Fruit fly (Drosophila melanogaster) whole organism, embryonic: ENCODE measurements around the gene CG31612.

Experiments used
- B-H1 ChIP-seq: fragments of 200-800 bp; sonication (Bioruptor generic); IDR thresholded peaks from 3 replicates; pipeline ENCODE4 v1.3.6; 2022; ENCODE audit warnings: missing biosample characterization, missing genetic modification characterization
- CG10959 ChIP-seq: fragments of 200-800 bp; sonication (Bioruptor generic); IDR thresholded peaks from 2 replicates; pipeline ENCODE4 v1.3.6; 2022; ENCODE audit warnings: missing biosample characterization, missing genetic modification characterization
- CG11723 ChIP-seq: fragments of 200-800 bp; sonication (Bioruptor generic); optimal IDR thresholded peaks from 2 replicates; lab custom pipeline; 2017; ENCODE audit warnings: missing biosample characterization, mild to moderate bottlenecking, missing genetic modification characterization
- CG14667 ChIP-seq: fragments of 200-800 bp; sonication (Bioruptor generic); IDR thresholded peaks from 2 replicates; pipeline ENCODE4 v1.3.6; 2022; ENCODE audit warnings: missing biosample characterization, missing genetic modification characterization
- CG1529 ChIP-seq: fragments of 200-800 bp; sonication (Bioruptor generic); optimal IDR thresholded peaks from 3 replicates; lab custom pipeline; 2018; ENCODE audit warnings: missing biosample characterization, missing genetic modification characterization
- CG15514 ChIP-seq: fragments of 200-800 bp; sonication (Bioruptor generic); optimal IDR thresholded peaks from 3 replicates; lab custom pipeline; 2017; ENCODE audit warnings: missing biosample characterization, missing genetic modification characterization, mild to moderate bottlenecking, moderate library complexity, missing genetic modification reagents
- CG1602 ChIP-seq: fragments of 200-800 bp; sonication (Bioruptor generic); optimal IDR thresholded peaks from 3 replicates; lab custom pipeline; 2016; ENCODE audit warnings: missing biosample characterization, missing genetic modification characterization
- CG1647 ChIP-seq: fragments of 200-800 bp; sonication (Bioruptor generic); optimal IDR thresholded peaks from 3 replicates; lab custom pipeline; 2016; ENCODE audit warnings: missing biosample characterization, missing genetic modification characterization
- CG17186 ChIP-seq: fragments of 200-800 bp; sonication (Bioruptor generic); optimal IDR thresholded peaks from 3 replicates; lab custom pipeline; 2017; ENCODE audit warnings: missing biosample characterization, missing genetic modification reagents, missing genetic modification characterization
- CG17385 ChIP-seq: fragments of 200-800 bp; sonication (Bioruptor generic); optimal IDR thresholded peaks from 3 replicates; lab custom pipeline; 2018; ENCODE audit warnings: missing biosample characterization, mild to moderate bottlenecking, missing genetic modification characterization
- CG2120 ChIP-seq: fragments of 200-800 bp; sonication (Bioruptor generic); optimal IDR thresholded peaks from 3 replicates; lab custom pipeline; 2016; ENCODE audit warnings: missing biosample characterization, missing genetic modification characterization
- CG2199 ChIP-seq: fragments of 200-800 bp; sonication (Bioruptor generic); IDR thresholded peaks from 3 replicates; pipeline ENCODE4 v1.3.6; 2022; ENCODE audit warnings: missing biosample characterization, missing genetic modification characterization
- CG2678 ChIP-seq: fragments of 200-800 bp; sonication (Bioruptor generic); optimal IDR thresholded peaks from 3 replicates; lab custom pipeline; 2019; ENCODE audit warnings: missing biosample characterization, mild to moderate bottlenecking, missing genetic modification characterization, moderate library complexity
- CG3281 ChIP-seq: fragments of 200-800 bp; sonication (Bioruptor generic); optimal IDR thresholded peaks from 3 replicates; lab custom pipeline; 2017; ENCODE audit warnings: missing biosample characterization, mild to moderate bottlenecking, missing genetic modification characterization
- CG4360 ChIP-seq: fragments of 200-800 bp; sonication (Bioruptor generic); IDR thresholded peaks from 2 replicates; pipeline ENCODE4 v1.3.6; 2022; ENCODE audit warnings: missing biosample characterization, missing genetic modification characterization
- CG4424 ChIP-seq: fragments of 200-800 bp; sonication (Bioruptor generic); optimal IDR thresholded peaks from 3 replicates; lab custom pipeline; 2016; ENCODE audit warnings: missing biosample characterization, missing genetic modification characterization
- CG6813 ChIP-seq: fragments of 200-800 bp; sonication (Bioruptor generic); optimal IDR thresholded peaks from 2 replicates; lab custom pipeline; 2017; ENCODE audit warnings: missing biosample characterization, missing genetic modification characterization, mild to moderate bottlenecking, moderate library complexity, missing genetic modification reagents
- CG8924 ChIP-seq: fragments of 200-800 bp; optimal IDR thresholded peaks from 3 replicates; lab custom pipeline; 2019; ENCODE audit warnings: missing biosample characterization, mild to moderate bottlenecking, missing genetic modification characterization, moderate library complexity
- Dref ChIP-seq: fragments of 200-800 bp; sonication (Bioruptor generic); IDR thresholded peaks from 2 replicates; pipeline ENCODE4 v1.3.6; 2022; ENCODE audit warnings: missing biosample characterization, missing genetic modification characterization
- Fer3 ChIP-seq: fragments of 200-800 bp; sonication (Bioruptor generic); optimal IDR thresholded peaks from 2 replicates; lab custom pipeline; 2018; ENCODE audit warnings: missing biosample characterization, mild to moderate bottlenecking, missing genetic modification characterization, moderate library complexity
- Hmr ChIP-seq: fragments of 200-800 bp; sonication (Bioruptor generic); optimal IDR thresholded peaks from 3 replicates; lab custom pipeline; 2017; ENCODE audit warnings: mild to moderate bottlenecking, missing biosample characterization, missing genetic modification reagents, missing genetic modification characterization
- Lim3 ChIP-seq: fragments of 200-800 bp; sonication (Bioruptor generic); IDR thresholded peaks from 2 replicates; pipeline ENCODE4 v1.3.6; 2022; ENCODE audit warnings: missing biosample characterization, missing genetic modification characterization
- NC2β ChIP-seq: fragments of 200-800 bp; sonication (Bioruptor generic); optimal IDR thresholded peaks from 2 replicates; lab custom pipeline; 2016; ENCODE audit warnings: missing biosample characterization, missing genetic modification characterization
- NK7.1 ChIP-seq: fragments of 200-800 bp; sonication (Bioruptor generic); optimal IDR thresholded peaks from 3 replicates; lab custom pipeline; 2016; ENCODE audit warnings: missing biosample characterization, missing genetic modification characterization
- Nf-YA ChIP-seq: fragments of 200-800 bp; sonication (Bioruptor generic); IDR thresholded peaks from 2 replicates; pipeline ENCODE4 v1.3.6; 2022; ENCODE audit warnings: missing biosample characterization, missing genetic modification characterization
- Scr ChIP-seq: fragments of 200-800 bp; sonication (Bioruptor generic); IDR thresholded peaks from 2 replicates; pipeline ENCODE4 v1.3.6; 2022; ENCODE audit warnings: missing biosample characterization, missing genetic modification characterization; ENCODE audit not compliant: partially characterized antibody
- Six4 ChIP-seq: fragments of 200-800 bp; sonication (Bioruptor generic); optimal IDR thresholded peaks from 2 replicates; lab custom pipeline; 2016; ENCODE audit warnings: missing biosample characterization, missing genetic modification characterization
- Sox100B ChIP-seq: fragments of 200-800 bp; sonication (Bioruptor generic); optimal IDR thresholded peaks from 3 replicates; lab custom pipeline; 2018; ENCODE audit warnings: missing biosample characterization, mild to moderate bottlenecking, missing genetic modification characterization
- Xrp1 ChIP-seq: fragments of 200-800 bp; sonication (Bioruptor generic); IDR thresholded peaks from 2 replicates; pipeline ENCODE4 v1.3.6; 2022; ENCODE audit warnings: missing biosample characterization, missing genetic modification characterization
- aop ChIP-seq: fragments of 200-800 bp; sonication (Bioruptor generic); IDR thresholded peaks from 2 replicates; pipeline ENCODE4 v1.3.6; 2022; ENCODE audit warnings: missing biosample characterization, missing genetic modification characterization
- bcd ChIP-seq: fragments of 200-800 bp; sonication (Bioruptor generic); optimal IDR thresholded peaks from 2 replicates; lab custom pipeline; 2017; ENCODE audit warnings: missing biosample characterization, mild to moderate bottlenecking, missing genetic modification characterization
- caup ChIP-seq: fragments of 200-800 bp; sonication (Bioruptor generic); optimal IDR thresholded peaks from 3 replicates; lab custom pipeline; 2017; ENCODE audit warnings: missing biosample characterization, mild to moderate bottlenecking, missing genetic modification characterization, moderate library complexity; ENCODE audit not compliant: severe bottlenecking
- dmrt99B ChIP-seq: fragments of 200-800 bp; sonication (Bioruptor generic); optimal IDR thresholded peaks from 2 replicates; lab custom pipeline; 2018; ENCODE audit warnings: missing biosample characterization, mild to moderate bottlenecking, missing genetic modification characterization, moderate library complexity
- dysf ChIP-seq: fragments of 200-800 bp; sonication (Bioruptor generic); IDR thresholded peaks from 3 replicates; pipeline ENCODE4 v1.3.6; 2022; ENCODE audit warnings: missing biosample characterization, missing genetic modification characterization
- ftz-f1 ChIP-seq: fragments of 200-800 bp; sonication (Bioruptor generic); optimal IDR thresholded peaks from 2 replicates; lab custom pipeline; 2016; ENCODE audit warnings: missing biosample characterization, missing genetic modification characterization
- gce ChIP-seq: fragments of 200-800 bp; sonication (Bioruptor generic); IDR thresholded peaks from 3 replicates; pipeline ENCODE4 v1.3.6; 2022; ENCODE audit warnings: missing biosample characterization, missing genetic modification characterization
- gsb ChIP-seq: fragments of 200-800 bp; sonication (Bioruptor generic); IDR thresholded peaks from 2 replicates; pipeline ENCODE4 v1.3.6; 2022; ENCODE audit warnings: missing biosample characterization, missing genetic modification characterization
- hb ChIP-seq: fragments of 200-800 bp; sonication (Bioruptor generic); IDR thresholded peaks from 3 replicates; pipeline ENCODE4 v1.3.6; 2022; ENCODE audit warnings: missing biosample characterization, missing genetic modification characterization; ENCODE audit not compliant: partially characterized antibody
- kay ChIP-seq: fragments of 200-800 bp; sonication (Bioruptor generic); optimal IDR thresholded peaks from 2 replicates; lab custom pipeline; 2016; ENCODE audit warnings: missing biosample characterization, missing genetic modification characterization
- lab ChIP-seq: fragments of 200-800 bp; sonication (Bioruptor generic); optimal IDR thresholded peaks from 3 replicates; lab custom pipeline; 2017; ENCODE audit warnings: missing biosample characterization, missing genetic modification characterization, mild to moderate bottlenecking, moderate library complexity, missing genetic modification reagents
- lbe ChIP-seq: fragments of 200-800 bp; sonication (Bioruptor generic); optimal IDR thresholded peaks from 2 replicates; lab custom pipeline; 2016; ENCODE audit warnings: missing biosample characterization, mild to moderate bottlenecking, missing genetic modification characterization
- lola ChIP-seq, 3 experiments: fragments of >200 bp in 2 of 3; fragments of 200-800 bp in 1 of 3; sonication (Bioruptor generic) in 1 of 3; optimal IDR thresholded peaks; 2 replicates each; lab custom pipeline; 2017 to 2019; ENCODE audit warnings: missing biosample characterization in 3 of 3, missing genetic modification characterization in 3 of 3, mild to moderate bottlenecking in 1 of 3, moderate library complexity in 1 of 3
- lov ChIP-seq, 2 experiments: fragments of 200-800 bp in 1 of 2; fragments of >200 bp in 1 of 2; sonication (Bioruptor generic) in 1 of 2; IDR thresholded peaks in 1 of 2; optimal IDR thresholded peaks in 1 of 2; 2 replicates in 1 of 2; 3 replicates in 1 of 2; pipeline versions ENCODE4 v1.3.6 to Lab custom; 2017 to 2022; ENCODE audit warnings: missing biosample characterization in 1 of 2, missing genetic modification characterization in 1 of 2
- pho ChIP-seq: fragments of 200-800 bp; sonication (Bioruptor generic); optimal IDR thresholded peaks from 2 replicates; lab custom pipeline; 2016; ENCODE audit warnings: missing biosample characterization, missing genetic modification characterization
- so ChIP-seq: fragments of 200-800 bp; sonication (Bioruptor generic); IDR thresholded peaks from 3 replicates; pipeline ENCODE4 v1.3.6; 2022; ENCODE audit warnings: missing biosample characterization, missing genetic modification characterization
- sqz ChIP-seq: fragments of 200-800 bp; sonication (Bioruptor generic); optimal IDR thresholded peaks from 3 replicates; lab custom pipeline; 2018; ENCODE audit warnings: missing biosample characterization, mild to moderate bottlenecking, missing genetic modification characterization
- stwl ChIP-seq: fragments of 200-800 bp; sonication (Bioruptor generic); optimal IDR thresholded peaks from 3 replicates; lab custom pipeline; 2018; ENCODE audit warnings: missing biosample characterization, mild to moderate bottlenecking, missing genetic modification characterization, moderate library complexity
- tio ChIP-seq: fragments of 200-800 bp; sonication (Bioruptor generic); optimal IDR thresholded peaks from 2 replicates; lab custom pipeline; 2017; ENCODE audit warnings: missing biosample characterization, missing genetic modification characterization, inconsistent platforms
- twi ChIP-seq: fragments of 200-800 bp; optimal IDR thresholded peaks from 2 replicates; lab custom pipeline; 2019; ENCODE audit warnings: missing biosample characterization, mild to moderate bottlenecking, missing genetic modification characterization, moderate library complexity
- vnd ChIP-seq: fragments of 200-800 bp; sonication (Bioruptor generic); IDR thresholded peaks from 3 replicates; pipeline ENCODE4 v1.3.6; 2022; ENCODE audit warnings: missing biosample characterization, missing genetic modification characterization; ENCODE audit not compliant: partially characterized antibody

The CG31612 gene

DNA sequence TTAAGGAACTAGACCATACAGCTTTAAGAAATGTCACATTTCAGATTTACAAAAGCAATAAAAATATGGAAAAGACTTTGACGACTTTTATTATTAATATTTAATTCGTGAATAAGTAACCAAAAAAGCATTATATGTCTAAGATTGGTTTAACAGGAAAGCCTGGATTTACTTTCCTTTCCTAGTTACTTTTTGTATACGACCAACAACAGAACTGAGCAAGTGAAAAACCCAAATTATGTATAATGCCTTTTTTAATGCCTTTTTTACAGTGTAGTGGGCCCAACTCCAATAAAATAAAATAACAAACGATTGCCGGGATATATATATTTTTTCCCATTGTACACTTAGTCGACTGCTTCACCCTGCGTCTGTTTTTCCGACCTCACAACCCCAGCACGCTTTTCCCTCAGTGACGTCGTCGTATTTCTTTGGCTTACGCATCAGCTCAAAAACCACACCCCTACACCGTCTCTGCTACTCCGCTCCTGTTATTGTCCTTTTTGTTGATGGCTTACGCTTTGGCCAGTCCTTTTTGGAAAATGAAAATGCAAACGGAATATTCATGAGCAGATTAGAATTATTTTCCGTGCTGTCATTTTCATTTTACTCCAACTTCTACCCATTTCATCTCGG lies 10.3 kb downstream of the CG31612 start (continued):
- TF ChIP-seq bcd (GFP tag; lab: Kevin White, UChicago) (no peak), CG10959 (no peak), B-H1 (GFP tag; lab: Robert Waterston, UW) (no peak), CG17385 (GFP tag; lab: Kevin White, UChicago) (no peak), Hmr (GFP tag; lab: Kevin White, UChicago) (peak; percentile 31), NK7.1 (GFP tag; lab: Kevin White, UChicago) (no peak), kay (GFP tag; lab: Kevin White, UChicago) (no peak), CG17186 (GFP tag; lab: Kevin White, UChicago) (no peak), CG6813 (peak; percentile 1), ftz-f1 (GFP tag; lab: Kevin White, UChicago) (no peak), tio (GFP tag; lab: Kevin White, UChicago) (no peak), caup (GFP tag; lab: Kevin White, UChicago) (no peak), sqz (GFP tag; lab: Kevin White, UChicago) (peak; percentile 5), lab (GFP tag; lab: Kevin White, UChicago) (peak; percentile 32), CG2199 (no peak), CG8924 (tag; lab: Kevin White, UChicago) (peak; percentile 16), CG3281 (GFP tag; lab: Kevin White, UChicago) (peak; percentile 24), gsb (GFP tag; lab: Robert Waterston, UW) (no peak), Six4 (GFP tag; lab: Kevin White, UChicago) (no peak), Nf-YA (GFP tag; lab: Robert Waterston, UW) (no peak), vnd (no peak), Sox100B (GFP tag; lab: Kevin White, UChicago) (peak; percentile 37), so (GFP tag; lab: Robert Waterston, UW) (no peak), Lim3 (GFP tag; lab: Robert Waterston, UW) (no peak), lov (optimal IDR thresholded peaks at IDR 0.05; lab: Kevin White, UChicago) (no peak), lov (GFP tag; IDR thresholded peaks at IDR 0.05; lab: Robert Waterston, UW) (no peak), CG1602 (GFP tag; lab: Kevin White, UChicago) (no peak), gce (GFP tag; lab: Robert Waterston, UW) (no peak), Scr (GFP tag; lab: Robert Waterston, UW) (no peak), CG2120 (GFP tag; lab: Kevin White, UChicago) (peak; percentile 21), Dref (GFP tag; lab: Robert Waterston, UW) (no peak), CG1647 (GFP tag; lab: Kevin White, UChicago) (no peak), dysf (GFP tag; lab: Robert Waterston, UW) (no peak), Fer3 (tag; lab: Kevin White, UChicago) (no peak), CG1529 (no peak), lbe (GFP tag; lab: Kevin White, UChicago) (no peak), twi (tag; lab: Kevin White, UChicago) (no peak), CG4360 (GFP tag; lab: Robert Waterston, UW) (no peak), hb (GFP tag; lab: Robert Waterston, UW) (no peak), dmrt99B (tag; lab: Kevin White, UChicago) (peak; percentile 46), CG11723 (no peak), CG4424 (peak; percentile 41), Xrp1 (GFP tag; lab: Robert Waterston, UW) (0 out of 2 replicates have a peak, but pooled peaks have one; percentile 9), stwl (no peak), pho (GFP tag; lab: Kevin White, UChicago) (no peak), aop (GFP tag; lab: Robert Waterston, UW) (no peak), CG15514 (GFP tag; lab: Kevin White, UChicago) (no peak), lola (GFP tag; optimal IDR thresholded peaks at IDR 0.05; lab: Kevin White, UChicago) (peak in 1 of 3 experiments; percentile 30), CG2678 (tag; lab: Kevin White, UChicago) (peak; percentile 50), CG14667 (GFP tag; lab: Robert Waterston, UW) (no peak), NC2β (GFP tag; lab: Kevin White, UChicago) (no peak)
